Worm (Caenorhabditis elegans): ENCODE results near the gene F08B4.8.
A peak's percentile ranks its signal among the peaks of the same experiment; 100 is the strongest.

F08B4.8 gene

ce11 chrIV:8722801-8723200 lies 45.4 kb downstream of the F08B4.8 start:
- no peak for TF ChIP-seq pha-4 (tag; optimal IDR thresholded peaks at IDR 0.05)
- TF ChIP-seq nhr-67 (tag; optimal IDR thresholded peaks at IDR 0.05) = no peak
- TF ChIP-seq ceh-82 (tag; optimal IDR thresholded peaks at IDR 0.05) = no peak
- TF ChIP-seq ztf-4 (tag; optimal IDR thresholded peaks at IDR 0.05) = no peak

- TF ChIP-seq elt-2 (tag; optimal IDR thresholded peaks at IDR 0.05) (no peak), mml-1 (tag; optimal IDR thresholded peaks at IDR 0.05) (no peak)
Measured at ce11 chrIV:8723720-8724119, 46.3 kb downstream of the F08B4.8 start, which contains the start of gene F21D5.9. Gene F21D5.9 (plus strand): TSS chrIV:8724020.

ce11 chrIV:8724907-8725306 lies 47.5 kb downstream of the F08B4.8 start:
- TF ChIP-seq pha-4 (tag; optimal IDR thresholded peaks at IDR 0.05) (no peak), nhr-43 (tag; optimal IDR thresholded peaks at IDR 0.05; ENCODE audit: poor library complexity, severe bottlenecking) (no peak), lsy-12 (tag; optimal IDR thresholded peaks at IDR 0.05) (no peak), ceh-16 (tag; optimal IDR thresholded peaks at IDR 0.05) (no peak), egl-5 (tag; optimal IDR thresholded peaks at IDR 0.05) (no peak), nhr-12 (tag; optimal IDR thresholded peaks at IDR 0.05) (no peak), fos-1 (tag; optimal IDR thresholded peaks at IDR 0.05) (no peak), daf-12 (tag; optimal IDR thresholded peaks at IDR 0.05) (no peak), skn-1 (tag; optimal IDR thresholded peaks at IDR 0.05) (no peak), nhr-23 (tag; optimal IDR thresholded peaks at IDR 0.05) (no peak), elt-3 (tag; optimal IDR thresholded peaks at IDR 0.05) (no peak), unc-62 (GFP tag; optimal IDR thresholded peaks at IDR 0.05) (no peak)

- TF ChIP-seq lin-15B (tag; optimal IDR thresholded peaks at IDR 0.05) (peak; percentile 2), fkh-2 (tag; optimal IDR thresholded peaks at IDR 0.05) (no peak), R02D3.7 (tag; optimal IDR thresholded peaks at IDR 0.05) (peak; percentile 15), mml-1 (tag; optimal IDR thresholded peaks at IDR 0.05) (no peak), pqm-1 (tag; optimal IDR thresholded peaks at IDR 0.05) (peak; percentile 32), elt-2 (tag; optimal IDR thresholded peaks at IDR 0.05) (peak; percentile 64)
Measured at ce11 chrIV:8725345-8725744, 47.9 kb downstream of the F08B4.8 start, which contains the start of gene pgm-3. Gene pgm-3 (plus strand): TSS chrIV:8725722.
